Fruit fly (Drosophila melanogaster): Measurements from ENCODE around the gene PrBP.

Gene PrBP

DNA sequence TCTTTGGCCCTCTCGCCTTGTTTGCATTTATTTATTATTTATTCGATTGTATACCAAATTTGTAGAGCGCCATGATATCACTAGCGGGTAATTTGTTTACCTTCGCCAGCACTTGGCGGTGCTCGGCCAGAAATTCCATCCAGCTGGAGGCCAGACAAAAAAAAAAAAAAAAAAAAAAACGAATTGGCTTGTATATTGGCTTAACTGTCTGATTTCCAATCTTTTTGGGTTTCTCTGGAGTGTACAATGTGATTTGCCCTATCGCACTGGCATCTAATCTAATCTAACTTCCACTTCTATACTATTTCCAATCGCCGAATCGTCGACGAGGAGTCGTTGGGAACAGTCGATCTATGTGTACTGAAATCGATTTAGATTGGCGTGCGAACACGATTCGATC is 34.0 kb upstream of the PrBP start (continued):
- TF ChIP-seq pnt (GFP tag; optimal IDR thresholded peaks at IDR 0.05) (no peak), CG34376 (GFP tag; optimal IDR thresholded peaks at IDR 0.05) (peak; percentile 56), CG3163 (GFP tag; optimal IDR thresholded peaks at IDR 0.05) (no peak), zen (tag; optimal IDR thresholded peaks at IDR 0.05) (no peak), btn (GFP tag; optimal IDR thresholded peaks at IDR 0.05) (no peak), CG3065 (GFP tag; optimal IDR thresholded peaks at IDR 0.05) (no peak), CkIIα-i1 (GFP tag; IDR thresholded peaks at IDR 0.05) (no peak), pzg (GFP tag; optimal IDR thresholded peaks at IDR 0.05) (no peak), trh (GFP tag; optimal IDR thresholded peaks at IDR 0.05) (no peak), Ravus (GFP tag; IDR thresholded peaks at IDR 0.05) (no peak), Xrp1 (GFP tag; IDR thresholded peaks at IDR 0.05) (no peak), Tbp (GFP tag; optimal IDR thresholded peaks at IDR 0.05) (no peak), tin (GFP tag; optimal IDR thresholded peaks at IDR 0.05) (no peak), CG9817 (tag; optimal IDR thresholded peaks at IDR 0.05) (no peak), eyg (GFP tag; optimal IDR thresholded peaks at IDR 0.05) (no peak), h (optimal IDR thresholded peaks at IDR 0.05) (no peak), gcm2 (GFP tag; optimal IDR thresholded peaks at IDR 0.05) (no peak), caup (GFP tag; optimal IDR thresholded peaks at IDR 0.05; ENCODE audit: severe bottlenecking) (peak; percentile 27), Sox102F (GFP tag; optimal IDR thresholded peaks at IDR 0.05) (no peak), CG7556 (GFP tag; optimal IDR thresholded peaks at IDR 0.05) (no peak), CoRest (tag; optimal IDR thresholded peaks at IDR 0.05) (no peak), CG8388 (GFP tag; optimal IDR thresholded peaks at IDR 0.05) (no peak), Blimp-1 (GFP tag; optimal IDR thresholded peaks at IDR 0.05) (no peak), zfh2 (GFP tag; optimal IDR thresholded peaks at IDR 0.05) (no peak), gsb-n (tag; optimal IDR thresholded peaks at IDR 0.05) (no peak), CG11696 (GFP tag; IDR thresholded peaks at IDR 0.05) (no peak), so (GFP tag; IDR thresholded peaks at IDR 0.05) (no peak), prd (optimal IDR thresholded peaks at IDR 0.05) (no peak), prd (GFP tag; IDR thresholded peaks at IDR 0.05) (no peak), Dbx (GFP tag; IDR thresholded peaks at IDR 0.05) (no peak), CG13624 (GFP tag; optimal IDR thresholded peaks at IDR 0.05) (no peak), CG7357 (GFP tag; IDR thresholded peaks at IDR 0.05) (no peak), Oli (tag; optimal IDR thresholded peaks at IDR 0.05) (no peak), chif (GFP tag; optimal IDR thresholded peaks at IDR 0.05) (no peak), Ssrp (tag; optimal IDR thresholded peaks at IDR 0.05) (no peak), CG3847 (GFP tag; IDR thresholded peaks at IDR 0.05) (no peak), wdn (GFP tag; IDR thresholded peaks at IDR 0.05) (no peak), Meics (GFP tag; optimal IDR thresholded peaks at IDR 0.05) (peak; percentile 16), oc (tag; optimal IDR thresholded peaks at IDR 0.05) (no peak), Taf1 (GFP tag; IDR thresholded peaks at IDR 0.05) (no peak), Hr51 (GFP tag; optimal IDR thresholded peaks at IDR 0.05) (no peak), Dll (GFP tag; IDR thresholded peaks at IDR 0.05; ENCODE audit: partially characterized antibody) (no peak), lov (optimal IDR thresholded peaks at IDR 0.05) (no peak), lov (GFP tag; IDR thresholded peaks at IDR 0.05) (no peak), gro (GFP tag; optimal IDR thresholded peaks at IDR 0.05) (peak; percentile 66), CG10209 (GFP tag; optimal IDR thresholded peaks at IDR 0.05) (no peak), luna (GFP tag; optimal IDR thresholded peaks at IDR 0.05) (no peak), Stat92E (GFP tag; optimal IDR thresholded peaks at IDR 0.05) (no peak), CG1233 (GFP tag; optimal IDR thresholded peaks at IDR 0.05) (no peak), CG8924 (tag; optimal IDR thresholded peaks at IDR 0.05) (no peak), CG9727 (GFP tag; optimal IDR thresholded peaks at IDR 0.05) (no peak), CG32767 (GFP tag; IDR thresholded peaks at IDR 0.05) (no peak), CG17385 (GFP tag; optimal IDR thresholded peaks at IDR 0.05) (no peak)

Data from whole organism, embryonic.